Fruit fly (Drosophila melanogaster) whole organism, embryonic: ENCODE measurements around the gene org-1.
A peak's percentile ranks its signal among the peaks of the same experiment; 100 is the strongest.

Source experiments
- ATbp ChIP-seq: fragments of 200-800 bp; sonication (Bioruptor generic); optimal IDR thresholded peaks from 2 replicates; lab custom pipeline; 2017; ENCODE audit warnings: missing biosample characterization, mild to moderate bottlenecking, missing genetic modification characterization, missing genetic modification reagents
- Awh ChIP-seq: fragments of 200-800 bp; sonication (Bioruptor generic); IDR thresholded peaks from 2 replicates; pipeline ENCODE4, ENCODE4 v1.3.6; 2022; ENCODE audit warnings: missing biosample characterization, missing genetic modification characterization
- CG11398 ChIP-seq: fragments of 200-800 bp; sonication (Bioruptor generic); optimal IDR thresholded peaks from 2 replicates; lab custom pipeline; 2016; ENCODE audit warnings: missing biosample characterization, missing genetic modification characterization
- CG12236 ChIP-seq: fragments of 200-800 bp; sonication (Bioruptor generic); optimal IDR thresholded peaks from 2 replicates; lab custom pipeline; 2016; ENCODE audit warnings: missing biosample characterization, missing genetic modification characterization
- CG14441 ChIP-seq: fragments of 200-800 bp; sonication (Bioruptor generic); IDR thresholded peaks from 2 replicates; pipeline ENCODE4 v1.3.6; 2022; ENCODE audit warnings: missing biosample characterization, missing genetic modification characterization
- CG15011 ChIP-seq: fragments of 200-800 bp; sonication (Bioruptor generic); optimal IDR thresholded peaks from 3 replicates; lab custom pipeline; 2018; ENCODE audit warnings: missing biosample characterization, mild to moderate bottlenecking, missing genetic modification characterization
- CG16813 ChIP-seq: fragments of 200-800 bp; sonication (Bioruptor generic); IDR thresholded peaks from 3 replicates; pipeline ENCODE4 v1.3.6; 2022; ENCODE audit warnings: missing biosample characterization, missing genetic modification characterization; ENCODE audit not compliant: partially characterized antibody
- CG17802 ChIP-seq: fragments of 200-800 bp; sonication (Bioruptor generic); optimal IDR thresholded peaks from 2 replicates; lab custom pipeline; 2018; ENCODE audit warnings: missing biosample characterization, mild to moderate bottlenecking, missing genetic modification characterization, moderate library complexity
- CG1792 ChIP-seq: fragments of 200-800 bp; sonication (Bioruptor generic); optimal IDR thresholded peaks from 2 replicates; lab custom pipeline; 2016; ENCODE audit warnings: missing biosample characterization, missing genetic modification characterization
- CG2199 ChIP-seq: fragments of 200-800 bp; sonication (Bioruptor generic); IDR thresholded peaks from 3 replicates; pipeline ENCODE4 v1.3.6; 2022; ENCODE audit warnings: missing biosample characterization, missing genetic modification characterization
- CG32772 ChIP-seq: fragments of 200-800 bp; sonication (Bioruptor generic); IDR thresholded peaks from 2 replicates; pipeline ENCODE4 v1.3.6; 2022; ENCODE audit warnings: missing biosample characterization, missing genetic modification characterization
- CG4282 ChIP-seq: fragments of 200-800 bp; sonication (Bioruptor generic); optimal IDR thresholded peaks from 2 replicates; lab custom pipeline; 2016; ENCODE audit warnings: missing biosample characterization, missing genetic modification characterization
- CG5245 ChIP-seq: fragments of 200-800 bp; sonication (Bioruptor generic); optimal IDR thresholded peaks from 3 replicates; lab custom pipeline; 2016; ENCODE audit warnings: missing biosample characterization, missing genetic modification characterization
- CG6272 ChIP-seq: fragments of 200-800 bp; sonication (Bioruptor generic); IDR thresholded peaks from 2 replicates; pipeline ENCODE4 v1.3.6; 2022; ENCODE audit warnings: missing biosample characterization, missing genetic modification characterization
- CG6683 ChIP-seq: fragments of 200-800 bp; sonication (Bioruptor generic); optimal IDR thresholded peaks from 2 replicates; lab custom pipeline; 2017; ENCODE audit warnings: missing biosample characterization, mild to moderate bottlenecking, missing genetic modification characterization, missing genetic modification reagents
- CG6689 ChIP-seq: fragments of 200-800 bp; sonication (Bioruptor generic); IDR thresholded peaks from 2 replicates; pipeline ENCODE4 v1.3.6; 2022; ENCODE audit warnings: missing biosample characterization, missing genetic modification characterization
- CG7786 ChIP-seq: fragments of 200-800 bp; sonication (Bioruptor generic); optimal IDR thresholded peaks from 2 replicates; lab custom pipeline; 2016; ENCODE audit warnings: missing biosample characterization, missing genetic modification characterization
- Dad ChIP-seq: fragments of 200-800 bp; sonication (Bioruptor generic); optimal IDR thresholded peaks from 3 replicates; lab custom pipeline; 2016; ENCODE audit warnings: missing biosample characterization, missing genetic modification characterization
- Dip2 ChIP-seq: fragments of 200-800 bp; sonication (Bioruptor generic); IDR thresholded peaks from 2 replicates; pipeline ENCODE4 v1.3.6; 2022; ENCODE audit warnings: missing biosample characterization, missing genetic modification characterization
- Dll ChIP-seq: fragments of 200-800 bp; sonication (Bioruptor generic); IDR thresholded peaks from 4 replicates; pipeline ENCODE4 v1.3.6; 2022; ENCODE audit warnings: missing biosample characterization, missing genetic modification characterization; ENCODE audit not compliant: partially characterized antibody
- Doc2 ChIP-seq: fragments of 200-800 bp; sonication (Bioruptor generic); IDR thresholded peaks from 2 replicates; pipeline ENCODE4 v1.3.6; 2022; ENCODE audit warnings: missing biosample characterization, missing genetic modification characterization
- Doc3 ChIP-seq: fragments of 200-800 bp; sonication (Bioruptor generic); IDR thresholded peaks from 3 replicates; pipeline ENCODE4 v1.3.6; 2022; ENCODE audit warnings: missing biosample characterization, missing genetic modification characterization; ENCODE audit not compliant: partially characterized antibody
- HLH54F ChIP-seq: fragments of 200-800 bp; sonication (Bioruptor generic); optimal IDR thresholded peaks from 3 replicates; lab custom pipeline; 2016; ENCODE audit warnings: missing biosample characterization, missing genetic modification characterization
- MBD-R2 ChIP-seq: fragments of 200-800 bp; sonication (Bioruptor generic); IDR thresholded peaks from 2 replicates; pipeline ENCODE4 v1.3.6; 2022; ENCODE audit warnings: missing biosample characterization, missing genetic modification characterization
- Mes4 ChIP-seq: fragments of 200-800 bp; sonication (Bioruptor generic); optimal IDR thresholded peaks from 2 replicates; lab custom pipeline; 2016; ENCODE audit warnings: missing biosample characterization, missing genetic modification characterization
- Myb ChIP-seq: fragments of 200-800 bp; sonication (Bioruptor generic); optimal IDR thresholded peaks from 2 replicates; lab custom pipeline; 2016; ENCODE audit warnings: missing biosample characterization, missing genetic modification characterization
- Neu2 ChIP-seq: fragments of 200-800 bp; sonication (Bioruptor generic); optimal IDR thresholded peaks from 3 replicates; lab custom pipeline; 2016; ENCODE audit warnings: missing biosample characterization, missing genetic modification characterization, borderline replicate concordance
- Nf-YA ChIP-seq: fragments of 200-800 bp; sonication (Bioruptor generic); IDR thresholded peaks from 2 replicates; pipeline ENCODE4 v1.3.6; 2022; ENCODE audit warnings: missing biosample characterization, missing genetic modification characterization
- Ptx1 ChIP-seq: fragments of 200-800 bp; sonication (Bioruptor generic); IDR thresholded peaks from 2 replicates; pipeline ENCODE4 v1.3.6; 2022; ENCODE audit warnings: missing biosample characterization, missing genetic modification characterization
- Six4 ChIP-seq: fragments of 200-800 bp; sonication (Bioruptor generic); optimal IDR thresholded peaks from 2 replicates; lab custom pipeline; 2016; ENCODE audit warnings: missing biosample characterization, missing genetic modification characterization
- chif ChIP-seq, 2 experiments: fragments of 200-800 bp; sonication (Bioruptor generic); optimal IDR thresholded peaks; 3 replicates each; lab custom pipeline; 2016; ENCODE audit warnings: missing biosample characterization in 2 of 2, missing genetic modification characterization in 2 of 2
- ci ChIP-seq: fragments of 200-800 bp; sonication (Bioruptor generic); IDR thresholded peaks from 3 replicates; pipeline ENCODE4 v1.3.6; 2022; ENCODE audit warnings: missing biosample characterization, missing genetic modification characterization
- corto ChIP-seq: fragments of 200-800 bp; sonication (Bioruptor generic); optimal IDR thresholded peaks from 2 replicates; lab custom pipeline; 2016; ENCODE audit warnings: missing biosample characterization, mild to moderate bottlenecking, missing genetic modification characterization, moderate library complexity
- danr ChIP-seq: fragments of 200-800 bp; sonication (Bioruptor generic); IDR thresholded peaks from 2 replicates; pipeline ENCODE4 v1.3.6; 2022; ENCODE audit warnings: missing biosample characterization, missing genetic modification characterization
- dimm ChIP-seq: fragments of 200-800 bp; sonication (Bioruptor generic); IDR thresholded peaks from 2 replicates; pipeline ENCODE4 v1.3.6; 2022; ENCODE audit warnings: missing biosample characterization, missing genetic modification characterization
- dmrt99B ChIP-seq: fragments of 200-800 bp; sonication (Bioruptor generic); optimal IDR thresholded peaks from 2 replicates; lab custom pipeline; 2018; ENCODE audit warnings: missing biosample characterization, mild to moderate bottlenecking, missing genetic modification characterization, moderate library complexity
- grau ChIP-seq: fragments of 200-800 bp; optimal IDR thresholded peaks from 3 replicates; lab custom pipeline; 2019; ENCODE audit warnings: missing biosample characterization, mild to moderate bottlenecking, missing genetic modification characterization, moderate library complexity
- h ChIP-seq: fragments of >200 bp; optimal IDR thresholded peaks from 2 replicates; lab custom pipeline; 2017
- ham ChIP-seq: fragments of 200-800 bp; sonication (Bioruptor generic); IDR thresholded peaks from 2 replicates; pipeline ENCODE4 v1.3.6; 2022; ENCODE audit warnings: missing biosample characterization, missing genetic modification characterization
- her ChIP-seq: fragments of 200-800 bp; sonication (Bioruptor generic); optimal IDR thresholded peaks from 2 replicates; lab custom pipeline; 2016; ENCODE audit warnings: missing biosample characterization, missing genetic modification characterization
- jing ChIP-seq: fragments of 200-800 bp; sonication (Bioruptor generic); optimal IDR thresholded peaks from 2 replicates; lab custom pipeline; 2018; ENCODE audit warnings: missing biosample characterization, mild to moderate bottlenecking, missing genetic modification characterization
- jumu ChIP-seq: fragments of 200-800 bp; sonication (Bioruptor generic); optimal IDR thresholded peaks from 3 replicates; lab custom pipeline; 2016; ENCODE audit warnings: missing biosample characterization, missing genetic modification characterization
- kay ChIP-seq: fragments of 200-800 bp; sonication (Bioruptor generic); optimal IDR thresholded peaks from 2 replicates; lab custom pipeline; 2016; ENCODE audit warnings: missing biosample characterization, missing genetic modification characterization
- lilli ChIP-seq: fragments of 200-800 bp; sonication (Bioruptor generic); optimal IDR thresholded peaks from 3 replicates; lab custom pipeline; 2016; ENCODE audit warnings: missing biosample characterization, missing genetic modification characterization
- phol ChIP-seq: fragments of 200-800 bp; sonication (Bioruptor generic); optimal IDR thresholded peaks from 3 replicates; lab custom pipeline; 2018; ENCODE audit warnings: missing biosample characterization, mild to moderate bottlenecking, missing genetic modification characterization, moderate library complexity
- psq ChIP-seq: fragments of 200-800 bp; sonication (Bioruptor generic); optimal IDR thresholded peaks from 2 replicates; lab custom pipeline; 2017; ENCODE audit warnings: missing biosample characterization, missing genetic modification characterization
- sc ChIP-seq, 3 experiments: fragments of >200 bp in 2 of 3; fragments of 200-800 bp in 1 of 3; sonication (Bioruptor generic) in 1 of 3; optimal IDR thresholded peaks; 2 replicates in 2 of 3; 3 replicates in 1 of 3; lab custom pipeline; 2017; ENCODE audit warnings: mild to moderate bottlenecking in 1 of 3, missing biosample characterization in 1 of 3, missing genetic modification characterization in 1 of 3, missing genetic modification reagents in 1 of 3
- sd ChIP-seq: fragments of 200-800 bp; sonication (Bioruptor generic); optimal IDR thresholded peaks from 3 replicates; lab custom pipeline; 2018; ENCODE audit warnings: missing biosample characterization, mild to moderate bottlenecking, missing genetic modification characterization, moderate library complexity
- sens ChIP-seq: fragments of 200-800 bp; sonication (Bioruptor generic); peaks from one replicate; lab custom pipeline; 2016; ENCODE audit warnings: missing biosample characterization, missing genetic modification characterization
- wor ChIP-seq: fragments of 200-800 bp; sonication (Bioruptor generic); IDR thresholded peaks from 2 replicates; pipeline ENCODE4 v1.3.6; 2022; ENCODE audit warnings: missing biosample characterization, missing genetic modification characterization
- yki ChIP-seq: fragments of >200 bp; optimal IDR thresholded peaks from 3 replicates; lab custom pipeline; 2018
- z ChIP-seq: fragments of 200-800 bp; sonication (Bioruptor generic); IDR thresholded peaks from 3 replicates; pipeline ENCODE4 v1.3.6; 2022; ENCODE audit warnings: missing biosample characterization, missing genetic modification characterization

org-1 gene

DNA sequence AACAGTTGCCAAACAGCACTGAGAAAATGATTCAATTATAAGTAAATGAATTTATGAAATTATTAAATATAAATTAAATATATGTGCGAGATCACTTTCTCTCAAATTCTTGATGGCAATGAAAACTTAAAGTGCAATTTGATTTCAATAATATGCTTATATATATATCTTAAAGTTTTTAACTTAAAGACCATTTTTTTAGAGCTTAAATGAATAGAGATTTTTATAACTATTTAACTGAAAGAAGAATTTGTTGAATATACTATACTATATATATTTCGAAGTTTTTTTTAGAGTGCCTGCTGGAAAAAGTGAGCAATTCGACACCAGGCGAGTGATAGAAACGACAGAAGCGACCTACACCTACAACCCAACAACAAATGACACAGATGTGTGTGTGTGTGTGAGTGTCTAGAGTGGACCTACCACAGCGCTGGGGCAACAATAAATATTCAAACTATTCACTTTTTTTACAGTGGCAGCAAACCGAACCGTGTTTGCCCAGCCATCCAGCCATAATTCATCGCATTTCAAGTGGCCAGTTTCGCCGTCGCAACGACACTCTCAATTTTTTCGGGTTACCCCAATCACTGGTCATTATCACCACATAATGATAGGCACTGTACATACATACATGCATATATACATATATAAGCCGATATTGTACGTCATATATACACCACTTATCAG is 9.8 kb downstream of the org-1 start:
- TF ChIP-seq CG12236 (GFP tag; lab: Kevin White, UChicago) = no peak
- TF ChIP-seq dimm (GFP tag; lab: Robert Waterston, UW) = no peak
- peak; percentile 20 for TF ChIP-seq sd (tag; lab: Kevin White, UChicago)
- TF ChIP-seq ham (GFP tag; lab: Robert Waterston, UW) = no peak
- no peak for TF ChIP-seq Doc3 (GFP tag; lab: Robert Waterston, UW)
- TF ChIP-seq Awh (GFP tag; lab: Robert Waterston, UW) = peak; percentile 31; the same call in 1 of the 2 replicates
- no peak for TF ChIP-seq wor (GFP tag; lab: Robert Waterston, UW)
- peak; percentile 75 for TF ChIP-seq ci (GFP tag; lab: Robert Waterston, UW)
- TF ChIP-seq Doc2 (GFP tag; lab: Robert Waterston, UW) = no peak
- no peak for TF ChIP-seq Dip2 (GFP tag; lab: Robert Waterston, UW)
- TF ChIP-seq sens = peak; percentile 28
- TF ChIP-seq her (GFP tag; lab: Kevin White, UChicago) = no peak
- TF ChIP-seq CG11398 (GFP tag; lab: Kevin White, UChicago) = no peak
- no peak for TF ChIP-seq CG5245
- TF ChIP-seq CG1792 (GFP tag; lab: Kevin White, UChicago) = no peak
- TF ChIP-seq CG7786 (GFP tag; lab: Kevin White, UChicago) = no peak
- TF ChIP-seq phol (tag; lab: Kevin White, UChicago) = peak; percentile 85
- no peak for TF ChIP-seq Dll (GFP tag; lab: Robert Waterston, UW)
- TF ChIP-seq chif (GFP tag; optimal IDR thresholded peaks at IDR 0.05; lab: Kevin White, UChicago) = no peak
- no peak for TF ChIP-seq sc (optimal IDR thresholded peaks at IDR 0.05; lab: Kevin White, UChicago)
- peak; percentile 17 for TF ChIP-seq sc (GFP tag; optimal IDR thresholded peaks at IDR 0.05; lab: Kevin White, UChicago)
- no peak for TF ChIP-seq CG4282 (GFP tag; lab: Kevin White, UChicago)
- no peak for TF ChIP-seq Myb
- TF ChIP-seq Six4 = peak; percentile 17
- peak; percentile 34 for TF ChIP-seq ATbp (GFP tag; lab: Kevin White, UChicago)
- no peak for TF ChIP-seq CG17802 (tag; lab: Kevin White, UChicago)
- TF ChIP-seq dmrt99B (tag; lab: Kevin White, UChicago) = peak; percentile 75
- TF ChIP-seq CG32772 (GFP tag; lab: Robert Waterston, UW) = peak; percentile 40; the same call in 1 of the 2 replicates
- TF ChIP-seq CG16813 (GFP tag; lab: Robert Waterston, UW) = no peak
- TF ChIP-seq Nf-YA (GFP tag; lab: Robert Waterston, UW) = no peak
- peak; percentile 67 for TF ChIP-seq Ptx1 (GFP tag; lab: Robert Waterston, UW)
- no peak for TF ChIP-seq danr (GFP tag; lab: Robert Waterston, UW)
- TF ChIP-seq jing (GFP tag; lab: Kevin White, UChicago) = no peak
- 0 out of 3 replicates have a peak, but pooled peaks have one; percentile 30 for TF ChIP-seq CG2199 (GFP tag; lab: Robert Waterston, UW)
- no peak for TF ChIP-seq CG14441 (GFP tag; lab: Robert Waterston, UW)
- no peak for TF ChIP-seq z (GFP tag; lab: Robert Waterston, UW)
- TF ChIP-seq kay (GFP tag; lab: Kevin White, UChicago) = no peak
- no peak for TF ChIP-seq h (lab: Kevin White, UChicago)
- TF ChIP-seq HLH54F (GFP tag; lab: Kevin White, UChicago) = no peak
- TF ChIP-seq Dad (GFP tag; lab: Kevin White, UChicago) = no peak
- TF ChIP-seq psq (GFP tag; lab: Kevin White, UChicago) = no peak
- no peak for TF ChIP-seq corto (GFP tag; lab: Kevin White, UChicago)
- TF ChIP-seq yki (lab: Kevin White, UChicago) = no peak
- no peak for TF ChIP-seq CG15011 (GFP tag; lab: Kevin White, UChicago)
- no peak for TF ChIP-seq jumu
- no peak for TF ChIP-seq Mes4 (GFP tag; lab: Kevin White, UChicago)
- peak; percentile 22; the same call in 1 of the 2 replicates for TF ChIP-seq MBD-R2 (GFP tag; lab: Robert Waterston, UW)
- TF ChIP-seq grau (tag; lab: Kevin White, UChicago) = peak; percentile 81
- TF ChIP-seq Neu2 (GFP tag; lab: Kevin White, UChicago) = no peak
- TF ChIP-seq CG6683 (GFP tag; lab: Kevin White, UChicago) = no peak
- peak; percentile 62; the same call in 1 of the 2 replicates for TF ChIP-seq CG6689 (GFP tag; lab: Robert Waterston, UW)
- TF ChIP-seq lilli (GFP tag; lab: Kevin White, UChicago) = no peak
- TF ChIP-seq CG6272 = no peak
